Fruit fly (Drosophila melanogaster) whole organism, adult: ENCODE results near the gene Sf3b5.

Experiments
- CG11617 ChIP-seq: fragments of 200-800 bp; sonication (Bioruptor generic); optimal IDR thresholded peaks from 2 replicates; lab custom pipeline; 2017; ENCODE audit warnings: mild to moderate bottlenecking, missing biosample characterization, missing genetic modification reagents, missing genetic modification characterization
- CG12768 ChIP-seq: fragments of 200-800 bp; sonication (Bioruptor generic); optimal IDR thresholded peaks from 2 replicates; lab custom pipeline; 2017; ENCODE audit warnings: missing biosample characterization, missing genetic modification characterization, mild to moderate bottlenecking, moderate library complexity, missing genetic modification reagents
- CG14711 ChIP-seq: fragments of 200-800 bp; sonication (Bioruptor generic); optimal IDR thresholded peaks from 2 replicates; lab custom pipeline; 2018; ENCODE audit warnings: missing biosample characterization, mild to moderate bottlenecking, missing genetic modification characterization, moderate library complexity
- CG1620 ChIP-seq: fragments of 200-800 bp; sonication (Bioruptor generic); optimal IDR thresholded peaks from 2 replicates; lab custom pipeline; 2016; ENCODE audit warnings: missing biosample characterization, missing genetic modification characterization
- CG33017 ChIP-seq: fragments of 200-800 bp; sonication (Bioruptor generic); optimal IDR thresholded peaks from 2 replicates; lab custom pipeline; 2018; ENCODE audit warnings: missing biosample characterization, mild to moderate bottlenecking, missing genetic modification characterization, moderate library complexity
- CG5204 ChIP-seq: fragments of 200-800 bp; sonication (Bioruptor generic); optimal IDR thresholded peaks from 2 replicates; lab custom pipeline; 2016; ENCODE audit warnings: missing biosample characterization, missing genetic modification characterization
- CG7045 ChIP-seq: fragments of 200-800 bp; sonication (Bioruptor generic); optimal IDR thresholded peaks from 2 replicates; lab custom pipeline; 2017; ENCODE audit warnings: missing biosample characterization, mild to moderate bottlenecking, missing genetic modification characterization
- CG7101 ChIP-seq: fragments of 200-800 bp; sonication (Bioruptor generic); optimal IDR thresholded peaks from 2 replicates; lab custom pipeline; 2018; ENCODE audit warnings: missing biosample characterization, mild to moderate bottlenecking, missing genetic modification characterization, moderate library complexity
- Clk ChIP-seq: fragments of 200-800 bp; sonication (Bioruptor generic); optimal IDR thresholded peaks from 2 replicates; lab custom pipeline; 2017; ENCODE audit warnings: missing biosample characterization, missing genetic modification characterization
- Crg-1 ChIP-seq: fragments of 200-800 bp; sonication (Bioruptor generic); optimal IDR thresholded peaks from 2 replicates; lab custom pipeline; 2016; ENCODE audit warnings: missing biosample characterization, missing genetic modification characterization
- Hr96 ChIP-seq: fragments of 200-800 bp; sonication (Bioruptor generic); optimal IDR thresholded peaks from 2 replicates; lab custom pipeline; 2016; ENCODE audit warnings: missing biosample characterization, missing genetic modification characterization
- Mnt ChIP-seq: fragments of 200-800 bp; sonication (Bioruptor generic); optimal IDR thresholded peaks from 2 replicates; lab custom pipeline; 2016; ENCODE audit warnings: missing biosample characterization, mild to moderate bottlenecking, missing genetic modification characterization
- bab1 ChIP-seq: fragments of 200-800 bp; sonication (Bioruptor generic); optimal IDR thresholded peaks from 3 replicates; lab custom pipeline; 2019; ENCODE audit warnings: missing biosample characterization, mild to moderate bottlenecking, missing genetic modification characterization, moderate library complexity
- cic ChIP-seq: fragments of 200-800 bp; sonication (Bioruptor generic); optimal IDR thresholded peaks from 2 replicates; lab custom pipeline; 2017; ENCODE audit warnings: missing biosample characterization, mild to moderate bottlenecking, missing genetic modification characterization, moderate library complexity
- cnc ChIP-seq, 2 experiments: fragments of >200 bp; optimal IDR thresholded peaks; 2 replicates each; lab custom pipeline; 2017
- kay ChIP-seq: fragments of 200-800 bp; sonication (Bioruptor generic); peaks from one replicate; lab custom pipeline; 2016; ENCODE audit warnings: missing biosample characterization, missing genetic modification characterization, borderline replicate concordance
- ovo ChIP-seq: fragments of 200-800 bp; sonication (Bioruptor generic); optimal IDR thresholded peaks from 2 replicates; lab custom pipeline; 2016; ENCODE audit warnings: missing biosample characterization, missing genetic modification characterization
- pad ChIP-seq: fragments of 200-800 bp; sonication (Bioruptor generic); optimal IDR thresholded peaks from 3 replicates; lab custom pipeline; 2017; ENCODE audit warnings: missing biosample characterization, missing genetic modification characterization, mild to moderate bottlenecking, moderate library complexity, missing genetic modification reagents
- tj ChIP-seq: fragments of 200-800 bp; sonication (Bioruptor generic); optimal IDR thresholded peaks from 3 replicates; lab custom pipeline; 2017; ENCODE audit warnings: missing biosample characterization, mild to moderate bottlenecking, missing genetic modification characterization, moderate library complexity
- toe ChIP-seq: fragments of 200-800 bp; sonication (Bioruptor generic); optimal IDR thresholded peaks from 2 replicates; lab custom pipeline; 2016; ENCODE audit warnings: missing biosample characterization, missing genetic modification characterization

Gene Sf3b5

DNA sequence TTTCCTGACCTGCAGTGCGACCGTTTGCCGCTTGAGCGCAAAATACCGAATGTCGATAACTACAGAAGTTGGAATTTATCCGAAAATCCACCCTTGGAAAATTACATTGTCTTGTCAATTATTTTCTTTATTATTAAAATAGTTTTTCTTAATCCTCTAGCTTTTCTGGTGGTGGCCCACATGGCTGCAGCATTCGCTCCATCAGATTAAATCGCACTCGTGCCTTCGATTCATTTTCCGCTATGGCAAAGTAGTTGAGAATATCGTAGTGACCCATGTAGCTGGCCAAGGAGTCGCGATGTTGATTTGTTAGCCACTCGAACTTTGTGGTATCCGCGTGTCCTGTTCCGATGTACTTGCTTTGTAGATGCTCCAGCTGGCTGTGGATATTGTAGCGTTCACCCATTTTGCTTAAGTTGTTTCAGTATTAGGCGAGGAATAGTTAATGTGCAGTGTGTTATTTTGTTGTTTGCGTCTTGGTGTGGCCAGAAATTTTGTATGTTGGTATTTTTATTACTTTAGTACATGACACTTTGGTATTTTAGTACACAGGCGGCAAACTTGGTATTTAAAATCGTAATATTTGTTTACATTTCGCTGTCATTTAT lies at the start of gene Sf3b5, which contains the start of the genes Kcmf1 and CG11986:
TSS of gene Sf3b5 (minus strand) at position 483 of the 608 bp plus-strand sequence.
TSS of gene Kcmf1 (minus strand) at position 51 of the 608 bp plus-strand sequence.
TSS of gene CG11986 (plus strand) at position 588 of the 608 bp plus-strand sequence.
- TF ChIP-seq cic (GFP tag; lab: Kevin White, UChicago): no peak
- no peak for TF ChIP-seq CG5204 (GFP tag; lab: Kevin White, UChicago)
- no peak for TF ChIP-seq Hr96
- TF ChIP-seq cnc (optimal IDR thresholded peaks at IDR 0.05; lab: Kevin White, UChicago): no peak
- TF ChIP-seq tj (GFP tag; lab: Kevin White, UChicago): no peak
- TF ChIP-seq CG7045 (GFP tag; lab: Kevin White, UChicago): no peak
- TF ChIP-seq Mnt (GFP tag; lab: Kevin White, UChicago): no peak
- no peak for TF ChIP-seq CG1620
- TF ChIP-seq Crg-1 (GFP tag; lab: Kevin White, UChicago): no peak
- no peak for TF ChIP-seq ovo (GFP tag; lab: Kevin White, UChicago)
- no peak for TF ChIP-seq CG33017 (tag; lab: Kevin White, UChicago)

DNA sequence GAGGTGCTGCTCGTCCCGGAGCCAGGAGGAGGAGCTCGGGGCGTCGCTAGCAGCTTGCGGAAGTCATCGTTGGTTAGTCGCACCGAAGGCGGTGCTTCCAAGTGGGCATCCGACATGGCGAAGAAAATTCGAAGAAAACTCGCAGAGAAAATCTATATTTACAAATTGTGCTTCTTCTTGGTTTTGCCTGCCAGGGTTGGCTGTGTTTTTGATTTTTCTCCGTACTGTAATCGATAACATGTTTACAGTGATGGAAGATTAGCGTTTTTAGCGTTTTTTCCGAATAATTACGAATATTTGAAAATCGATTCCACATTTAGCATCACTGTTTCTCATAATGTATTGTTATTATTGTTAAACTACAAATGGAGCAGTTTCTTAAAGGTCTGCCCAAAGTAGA lies 49.7 kb upstream of the Sf3b5 start, which contains the start of the genes beag and Ada:
TSS of gene beag (minus strand) at position 205 of the 400 bp plus-strand sequence.
TSS of gene Ada (plus strand) at position 310 of the 400 bp plus-strand sequence.
- TF ChIP-seq Mnt (GFP tag; lab: Kevin White, UChicago) (peak; percentile 51), Clk (GFP tag; lab: Kevin White, UChicago) (peak; percentile 9), toe (GFP tag; lab: Kevin White, UChicago) (peak; percentile 10), CG14711 (tag; lab: Kevin White, UChicago) (peak; percentile 95), CG7101 (tag; lab: Kevin White, UChicago) (peak; percentile 61), bab1 (GFP tag; lab: Kevin White, UChicago) (peak; percentile 65), Crg-1 (GFP tag; lab: Kevin White, UChicago) (no peak), CG11617 (GFP tag; lab: Kevin White, UChicago) (peak; percentile 26), CG1620 (no peak), CG33017 (tag; lab: Kevin White, UChicago) (peak; percentile 48), Hr96 (no peak)

DNA sequence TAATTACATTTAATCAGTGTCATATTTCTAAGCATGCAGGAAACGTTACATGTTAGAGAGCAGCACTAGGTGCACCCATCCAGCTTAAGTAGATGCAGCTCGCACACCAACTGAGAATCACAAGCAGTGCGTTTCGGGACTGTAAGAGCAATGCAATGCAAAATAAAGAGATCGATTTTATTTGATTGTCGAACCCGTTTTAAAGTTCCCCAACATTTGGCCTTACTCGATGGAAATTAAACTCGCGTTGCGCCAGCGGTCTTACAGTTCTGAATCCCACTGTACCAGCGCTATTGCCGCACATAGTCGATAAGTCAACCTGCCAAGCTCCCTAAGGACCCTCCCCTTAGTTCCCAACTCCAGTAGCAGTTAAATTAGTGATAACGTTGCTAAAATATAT lies 47.6 kb upstream of the Sf3b5 start:
- peak; percentile 37 for TF ChIP-seq CG33017 (tag; lab: Kevin White, UChicago)
- TF ChIP-seq bab1 (GFP tag; lab: Kevin White, UChicago): no peak
- TF ChIP-seq Clk (GFP tag; lab: Kevin White, UChicago): no peak

DNA sequence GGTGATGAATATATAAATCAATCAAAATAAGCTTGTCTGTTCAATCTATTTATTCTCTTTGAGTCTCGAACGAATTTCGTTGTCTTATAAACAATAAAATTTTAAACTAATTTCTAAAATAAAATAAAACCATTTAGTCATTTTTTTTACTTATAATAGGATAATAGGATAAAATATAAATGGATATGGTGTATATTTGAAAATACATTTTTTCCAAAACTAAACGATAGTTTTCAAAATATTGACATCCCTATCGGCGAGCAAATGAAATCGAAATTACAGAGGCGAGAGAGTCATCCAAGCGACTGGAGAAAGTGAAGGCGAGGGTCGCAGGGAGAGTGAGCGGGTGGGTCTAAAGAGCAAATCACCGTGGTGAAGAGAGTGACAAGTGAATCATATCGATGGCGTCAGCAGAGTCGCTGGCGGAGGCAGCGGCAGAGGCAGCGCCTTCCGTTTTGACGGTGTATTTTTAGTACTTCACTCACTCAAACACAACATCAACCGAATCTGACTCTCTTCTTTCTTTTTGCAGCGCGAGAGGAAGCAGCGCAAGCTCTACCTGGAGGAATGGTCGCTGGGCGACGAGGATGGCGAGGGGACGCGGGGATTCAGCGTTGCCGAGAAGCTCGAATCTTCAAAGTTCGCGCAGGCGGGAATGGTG lies 42.4 kb upstream of the Sf3b5 start:
- peak; percentile 99 for TF ChIP-seq CG33017 (tag; lab: Kevin White, UChicago)
- peak; percentile 97 for TF ChIP-seq CG14711 (tag; lab: Kevin White, UChicago)
- TF ChIP-seq toe (GFP tag; lab: Kevin White, UChicago): peak; percentile 95
- peak; percentile 95 for TF ChIP-seq cic (GFP tag; lab: Kevin White, UChicago)
- peak; percentile 89 for TF ChIP-seq pad (GFP tag; lab: Kevin White, UChicago)
- peak; percentile 99 for TF ChIP-seq kay (GFP tag; lab: Kevin White, UChicago)
- peak; percentile 87 for TF ChIP-seq CG5204 (GFP tag; lab: Kevin White, UChicago)
- TF ChIP-seq CG11617 (GFP tag; lab: Kevin White, UChicago): peak; percentile 99
- TF ChIP-seq CG1620: peak; percentile 75
- peak; percentile 98 for TF ChIP-seq CG7045 (GFP tag; lab: Kevin White, UChicago)
- TF ChIP-seq cnc (optimal IDR thresholded peaks at IDR 0.05; lab: Kevin White, UChicago): no peak
- peak; percentile 88 for TF ChIP-seq tj (GFP tag; lab: Kevin White, UChicago)
- TF ChIP-seq Hr96: peak; percentile 93
- peak; percentile 79 for TF ChIP-seq Mnt (GFP tag; lab: Kevin White, UChicago)
- TF ChIP-seq CG7101 (tag; lab: Kevin White, UChicago): peak; percentile 99
- TF ChIP-seq ovo (GFP tag; lab: Kevin White, UChicago): peak; percentile 79
- peak; percentile 99 for TF ChIP-seq CG12768 (GFP tag; lab: Kevin White, UChicago)
- TF ChIP-seq bab1 (GFP tag; lab: Kevin White, UChicago): peak; percentile 93
- peak; percentile 96 for TF ChIP-seq Clk (GFP tag; lab: Kevin White, UChicago)
- TF ChIP-seq Crg-1 (GFP tag; lab: Kevin White, UChicago): peak; percentile 80

DNA sequence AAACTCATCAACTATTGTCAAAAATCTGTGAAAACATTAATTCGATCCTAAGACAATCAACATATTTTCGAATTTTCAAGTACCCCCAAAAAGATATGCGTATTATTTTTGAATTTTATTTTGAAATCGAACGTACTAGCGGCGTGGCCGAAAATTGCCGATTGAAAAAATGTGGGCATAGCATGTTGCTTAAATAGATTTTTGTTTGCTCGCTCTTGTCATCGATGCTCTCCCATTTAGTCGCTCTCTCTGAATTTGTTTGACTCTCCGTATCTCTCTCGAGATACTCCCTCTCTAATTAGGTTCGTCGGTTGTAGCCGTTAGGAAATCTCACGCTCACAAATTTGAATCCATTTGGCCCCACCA lies 41.9 kb upstream of the Sf3b5 start:
- no peak for TF ChIP-seq CG1620
- no peak for TF ChIP-seq bab1 (GFP tag; lab: Kevin White, UChicago)
- no peak for TF ChIP-seq tj (GFP tag; lab: Kevin White, UChicago)
- no peak for TF ChIP-seq Hr96
- no peak for TF ChIP-seq CG14711 (tag; lab: Kevin White, UChicago)

DNA sequence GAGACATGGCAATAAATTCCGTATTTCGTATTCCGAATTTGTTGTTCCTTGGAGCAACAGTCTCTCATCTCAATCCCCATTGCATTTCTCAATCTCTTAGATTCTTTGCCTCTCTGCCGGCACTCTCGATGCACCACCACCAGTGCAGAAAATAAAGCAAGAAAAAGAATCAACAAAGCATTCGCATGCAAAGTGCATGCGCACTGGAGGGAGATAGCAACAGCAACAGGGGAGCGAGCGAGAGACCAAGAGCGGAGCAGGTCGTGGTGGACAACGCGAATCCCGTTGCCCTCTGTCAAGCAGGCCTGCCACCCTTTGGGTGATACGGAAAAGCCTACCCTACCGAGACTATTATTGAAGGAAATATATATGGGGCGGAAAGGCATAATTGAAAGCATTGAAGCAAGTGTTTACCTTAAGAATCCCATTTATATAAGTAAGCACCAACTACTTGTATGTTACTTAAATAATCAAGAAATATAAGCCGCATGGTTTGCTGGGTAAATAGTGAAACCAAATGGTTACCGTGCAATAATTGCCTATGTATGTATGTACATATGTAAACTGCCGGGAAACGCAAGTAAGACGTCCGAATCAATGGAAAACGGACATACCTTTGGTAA lies 41.4 kb upstream of the Sf3b5 start:
- TF ChIP-seq CG5204 (GFP tag; lab: Kevin White, UChicago) (no peak), CG1620 (no peak), cnc (optimal IDR thresholded peaks at IDR 0.05; lab: Kevin White, UChicago) (no peak), toe (GFP tag; lab: Kevin White, UChicago) (no peak), pad (GFP tag; lab: Kevin White, UChicago) (peak; percentile 90), CG12768 (GFP tag; lab: Kevin White, UChicago) (no peak), Mnt (GFP tag; lab: Kevin White, UChicago) (peak; percentile 37), cic (GFP tag; lab: Kevin White, UChicago) (no peak), CG11617 (GFP tag; lab: Kevin White, UChicago) (no peak), ovo (GFP tag; lab: Kevin White, UChicago) (peak; percentile 40), CG7101 (tag; lab: Kevin White, UChicago) (no peak), bab1 (GFP tag; lab: Kevin White, UChicago) (no peak), kay (GFP tag; lab: Kevin White, UChicago) (peak; percentile 83), tj (GFP tag; lab: Kevin White, UChicago) (no peak), CG7045 (GFP tag; lab: Kevin White, UChicago) (no peak), CG14711 (tag; lab: Kevin White, UChicago) (no peak), Hr96 (peak; percentile 50), Crg-1 (GFP tag; lab: Kevin White, UChicago) (no peak), CG33017 (tag; lab: Kevin White, UChicago) (peak; percentile 31), Clk (GFP tag; lab: Kevin White, UChicago) (no peak)
